Worm (Caenorhabditis elegans): ENCODE measurements around the gene ags-3.

- TF ChIP-seq tbx-8 (GFP tag; optimal IDR thresholded peaks at IDR 0.05) (no peak), blmp-1 (tag; optimal IDR thresholded peaks at IDR 0.05) (no peak), ces-1 (GFP tag; optimal IDR thresholded peaks at IDR 0.05) (no peak), elt-3 (tag; optimal IDR thresholded peaks at IDR 0.05) (no peak), pha-4 (tag; optimal IDR thresholded peaks at IDR 0.05) (no peak), elt-1 (tag; optimal IDR thresholded peaks at IDR 0.05; ENCODE audit: borderline replicate concordance, insufficient read depth) (no peak), ceh-39 (tag; optimal IDR thresholded peaks at IDR 0.05) (no peak), lsy-2 (tag; optimal IDR thresholded peaks at IDR 0.05) (no peak), hlh-1 (tag; optimal IDR thresholded peaks at IDR 0.05) (no peak), snpc-4 (tag; optimal IDR thresholded peaks at IDR 0.05) (no peak)
Measured at ce11 chrX:5264026-5264425, 39.4 kb downstream of the ags-3 start, which contains the start of gene Y34B4A.4.

Data from whole organism, mixed stage, embryonic.